Worm (Caenorhabditis elegans): ENCODE data around the gene lro-1.

DNA sequence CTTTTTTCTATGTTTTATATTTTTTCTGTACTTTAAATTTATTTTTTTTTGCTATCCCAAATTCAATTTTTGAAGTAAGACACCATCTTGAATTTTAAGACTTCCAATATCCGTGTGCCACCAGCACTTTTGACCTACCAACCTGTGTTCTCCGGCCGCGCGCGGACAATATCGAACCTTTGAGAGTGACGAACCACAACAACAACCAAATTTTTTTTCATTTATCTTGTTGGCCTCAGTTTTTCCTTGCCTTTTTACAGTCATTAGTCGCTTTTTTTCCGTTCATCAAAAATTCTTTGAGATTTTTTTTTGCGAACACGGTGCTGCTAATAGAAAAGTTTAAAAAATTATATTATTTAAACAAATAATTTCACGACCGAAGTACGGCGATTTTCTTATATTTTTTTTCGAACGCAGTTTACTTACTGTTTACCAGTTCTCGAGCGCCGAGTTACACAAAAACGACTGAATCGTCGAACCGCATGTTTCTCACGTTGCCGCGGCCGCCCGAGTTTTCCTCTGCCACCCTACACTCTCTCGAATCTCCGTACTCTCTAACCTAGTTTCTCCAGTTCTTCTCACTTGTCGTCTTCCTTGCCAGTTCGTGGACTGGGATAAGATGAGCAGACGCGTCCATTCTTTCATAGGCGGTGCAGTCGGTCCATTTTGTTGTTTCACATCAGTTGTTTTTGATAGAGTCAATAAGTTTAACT, 31.8 kb upstream of the lro-1 start:
- TF ChIP-seq nhr-25 (tag; optimal IDR thresholded peaks at IDR 0.05), result no peak
- no peak for TF ChIP-seq unc-62 (GFP tag; optimal IDR thresholded peaks at IDR 0.05)
- no peak for TF ChIP-seq sea-2 (GFP tag; optimal IDR thresholded peaks at IDR 0.05)
- no peak for TF ChIP-seq nhr-67 (tag; optimal IDR thresholded peaks at IDR 0.05)

Measured in whole organism, L3 larva.